Fruit fly (Drosophila melanogaster) whole organism, wandering third instar larva: Measurements from ENCODE around the gene CG8478.

Source experiments
- Abd-B ChIP-seq: fragments of >200 bp; optimal IDR thresholded peaks from 2 replicates; lab custom pipeline; 2017; ENCODE audit warnings: missing biosample characterization, missing genetic modification characterization
- CG32264 ChIP-seq: fragments of 200-800 bp; sonication (Bioruptor generic); optimal IDR thresholded peaks from 2 replicates; lab custom pipeline; 2016; ENCODE audit warnings: missing biosample characterization, missing genetic modification characterization
- CG9705 ChIP-seq: fragments of 200-800 bp; sonication (Bioruptor generic); optimal IDR thresholded peaks from 2 replicates; lab custom pipeline; 2018; ENCODE audit warnings: missing biosample characterization, mild to moderate bottlenecking, missing genetic modification characterization
- CrebA ChIP-seq: fragments of 200-800 bp; sonication (Bioruptor generic); optimal IDR thresholded peaks from 2 replicates; lab custom pipeline; 2016; ENCODE audit warnings: missing biosample characterization, mild to moderate bottlenecking, missing genetic modification characterization, borderline replicate concordance
- Dfd ChIP-seq: fragments of >200 bp; optimal IDR thresholded peaks from 2 replicates; lab custom pipeline; 2017; ENCODE audit warnings: missing biosample characterization, missing genetic modification characterization
- Dif ChIP-seq: fragments of 200-275, 200-300 bp; sonication (Bioruptor generic); optimal IDR thresholded peaks from 2 replicates; lab custom pipeline; 2018; ENCODE audit warnings: missing biosample characterization, missing genetic modification characterization; ENCODE audit not compliant: partially characterized antibody
- GATAd ChIP-seq: sonication (Bioruptor generic); optimal IDR thresholded peaks from 2 replicates; lab custom pipeline; 2016; ENCODE audit warnings: missing biosample characterization, missing genetic modification characterization
- HLH106 ChIP-seq: fragments of 200-800 bp; optimal IDR thresholded peaks from 3 replicates; lab custom pipeline; 2019; ENCODE audit warnings: missing biosample characterization, mild to moderate bottlenecking, missing genetic modification characterization, moderate library complexity
- Hnf4 ChIP-seq: fragments of 200-800 bp; sonication (Bioruptor generic); optimal IDR thresholded peaks from 2 replicates; lab custom pipeline; 2016; ENCODE audit warnings: missing biosample characterization, mild to moderate bottlenecking, missing genetic modification characterization
- Hr78 ChIP-seq: fragments of >200 bp; optimal IDR thresholded peaks from 2 replicates; lab custom pipeline; 2017; ENCODE audit warnings: missing biosample characterization, missing genetic modification characterization
- Hr83 ChIP-seq: fragments of 200-300 bp; sonication (Bioruptor generic); optimal IDR thresholded peaks from 2 replicates; lab custom pipeline; 2016; ENCODE audit warnings: missing biosample characterization, mild to moderate bottlenecking, missing genetic modification characterization, moderate library complexity; ENCODE audit not compliant: poor library complexity, severe bottlenecking
- Jra ChIP-seq: sonication (Bioruptor generic); optimal IDR thresholded peaks from 2 replicates; lab custom pipeline; 2016; ENCODE audit warnings: missing biosample characterization, missing genetic modification characterization
- Mio ChIP-seq: sonication (Bioruptor generic); optimal IDR thresholded peaks from 2 replicates; lab custom pipeline; 2016; ENCODE audit warnings: missing biosample characterization, missing genetic modification characterization
- Myc ChIP-seq: fragments of >200 bp; optimal IDR thresholded peaks from 2 replicates; lab custom pipeline; 2017
- N ChIP-seq: fragments of >200 bp; optimal IDR thresholded peaks from 2 replicates; lab custom pipeline; 2018; ENCODE audit warnings: missing biosample characterization, missing external identifiers, missing genetic modification characterization
- OdsH ChIP-seq: fragments of 200-800 bp; sonication (Bioruptor generic); optimal IDR thresholded peaks from 2 replicates; lab custom pipeline; 2016; ENCODE audit warnings: missing biosample characterization, mild to moderate bottlenecking, missing genetic modification characterization
- Rel ChIP-seq, 2 experiments: fragments of 200-800 bp; sonication (Bioruptor generic) in 1 of 2; optimal IDR thresholded peaks; 2 replicates in 1 of 2; 3 replicates in 1 of 2; lab custom pipeline; 2016 to 2019; ENCODE audit warnings: mild to moderate bottlenecking in 2 of 2, missing biosample characterization in 2 of 2, missing genetic modification characterization in 2 of 2, moderate library complexity in 1 of 2
- Sp1 ChIP-seq: fragments of 200-800 bp; sonication (Bioruptor generic); optimal IDR thresholded peaks from 3 replicates; lab custom pipeline; 2019; ENCODE audit warnings: missing biosample characterization, mild to moderate bottlenecking, missing genetic modification characterization, moderate library complexity
- Vsx2 ChIP-seq: fragments of 200-300, 225-300 bp; sonication (Bioruptor generic); optimal IDR thresholded peaks from 2 replicates; lab custom pipeline; 2018; ENCODE audit warnings: missing biosample characterization, missing genetic modification characterization; ENCODE audit not compliant: partially characterized antibody
- br ChIP-seq: fragments of 200-800 bp; sonication (Bioruptor generic); optimal IDR thresholded peaks from 2 replicates; lab custom pipeline; 2016; ENCODE audit warnings: missing biosample characterization, missing genetic modification characterization
- brk ChIP-seq: fragments of 200-800 bp; sonication (Bioruptor generic); optimal IDR thresholded peaks from 2 replicates; lab custom pipeline; 2016; ENCODE audit warnings: missing biosample characterization, mild to moderate bottlenecking, missing genetic modification characterization
- dl ChIP-seq, 2 experiments: fragments of 175-275, 200-275 bp in 1 of 2; fragments of 200-275 bp in 1 of 2; sonication (Bioruptor generic); optimal IDR thresholded peaks; lab custom pipeline; 2018; ENCODE audit warnings: mild to moderate bottlenecking in 2 of 2, missing biosample characterization in 2 of 2, missing genetic modification characterization in 2 of 2, moderate library complexity in 2 of 2; ENCODE audit not compliant: partially characterized antibody in 2 of 2, insufficient read depth in 1 of 2
- dmrt93B ChIP-seq: fragments of 200-800 bp; sonication (Bioruptor generic); optimal IDR thresholded peaks from 2 replicates; lab custom pipeline; 2018; ENCODE audit warnings: missing biosample characterization, mild to moderate bottlenecking, missing genetic modification characterization
- dsf ChIP-seq: sonication (Bioruptor generic); optimal IDR thresholded peaks from 2 replicates; lab custom pipeline; 2016; ENCODE audit warnings: missing biosample characterization, missing genetic modification characterization, borderline replicate concordance
- ey ChIP-seq: fragments of 200-800 bp; sonication (Bioruptor generic); optimal IDR thresholded peaks from 2 replicates; lab custom pipeline; 2016; ENCODE audit warnings: missing biosample characterization, missing genetic modification characterization
- foxo ChIP-seq, 2 experiments: fragments of 200-800 bp; sonication (Bioruptor generic); optimal IDR thresholded peaks; 2 replicates in 1 of 2; 3 replicates in 1 of 2; lab custom pipeline; 2016 to 2017; ENCODE audit warnings: missing biosample characterization in 2 of 2, missing genetic modification characterization in 2 of 2
- fru ChIP-seq: fragments of 200-800 bp; sonication (Bioruptor generic); optimal IDR thresholded peaks from 3 replicates; lab custom pipeline; 2016; ENCODE audit warnings: missing biosample characterization, mild to moderate bottlenecking, missing genetic modification characterization
- h ChIP-seq: fragments of 200-800 bp; sonication (Bioruptor generic); optimal IDR thresholded peaks from 3 replicates; lab custom pipeline; 2016; ENCODE audit warnings: missing biosample characterization, mild to moderate bottlenecking, missing genetic modification characterization
- jim ChIP-seq: fragments of 175-275, 200-325 bp; sonication (Bioruptor generic); optimal IDR thresholded peaks from 2 replicates; lab custom pipeline; 2016; ENCODE audit warnings: missing biosample characterization, mild to moderate bottlenecking, missing genetic modification characterization
- lola ChIP-seq: fragments of >200 bp; optimal IDR thresholded peaks from 2 replicates; lab custom pipeline; 2017; ENCODE audit warnings: missing biosample characterization, missing genetic modification characterization
- pan ChIP-seq: fragments of >200 bp; optimal IDR thresholded peaks from 2 replicates; lab custom pipeline; 2017
- psq ChIP-seq: fragments of 200-800 bp; sonication (Bioruptor generic); optimal IDR thresholded peaks from 3 replicates; lab custom pipeline; 2017; ENCODE audit warnings: missing biosample characterization, mild to moderate bottlenecking, missing genetic modification characterization, moderate library complexity
- rgr ChIP-seq: fragments of 200-800 bp; sonication (Bioruptor generic); optimal IDR thresholded peaks from 3 replicates; lab custom pipeline; 2016; ENCODE audit warnings: missing biosample characterization, mild to moderate bottlenecking, missing genetic modification characterization
- sage ChIP-seq: fragments of 200-800 bp; sonication (Bioruptor generic); optimal IDR thresholded peaks from 2 replicates; lab custom pipeline; 2016; ENCODE audit warnings: missing biosample characterization, mild to moderate bottlenecking, missing genetic modification characterization
- sv ChIP-seq: fragments of 200-800 bp; sonication (Bioruptor generic); optimal IDR thresholded peaks from 3 replicates; lab custom pipeline; 2016; ENCODE audit warnings: missing biosample characterization, missing genetic modification characterization
- tai ChIP-seq: sonication (Bioruptor generic); optimal IDR thresholded peaks from 2 replicates; lab custom pipeline; 2016; ENCODE audit warnings: missing biosample characterization, missing genetic modification characterization
- usp ChIP-seq: fragments of >200 bp; optimal IDR thresholded peaks from 2 replicates; lab custom pipeline; 2017; ENCODE audit warnings: missing biosample characterization, missing genetic modification characterization
- woc ChIP-seq: sonication (Bioruptor generic); optimal IDR thresholded peaks from 2 replicates; lab custom pipeline; 2016; ENCODE audit warnings: missing biosample characterization, mild to moderate bottlenecking, missing genetic modification characterization

CG8478 gene

dm6 chr3R:9777941-9778360, 14.5 kb downstream of the CG8478 start, which contains the start of gene RpS29:
Gene RpS29 (plus strand): TSS chr3R:9778042.
- no peak for TF ChIP-seq Dfd (GFP tag; lab: Kevin White, UChicago)
- TF ChIP-seq sage (GFP tag; lab: Kevin White, UChicago), result no peak
- TF ChIP-seq HLH106 (tag; lab: Kevin White, UChicago), result peak; percentile 72
- TF ChIP-seq Abd-B (GFP tag; lab: Kevin White, UChicago), result no peak
- TF ChIP-seq rgr, result peak; percentile 87
- TF ChIP-seq N (GFP tag; lab: Kevin White, UChicago), result no peak
- TF ChIP-seq CG32264 (GFP tag; lab: Kevin White, UChicago), result no peak
- peak; percentile 48 for TF ChIP-seq dsf (GFP tag; lab: Kevin White, UChicago)
- TF ChIP-seq Jra (GFP tag; lab: Kevin White, UChicago), result peak; percentile 67
- peak in 1 of 2 experiments; percentile 91 for TF ChIP-seq foxo (GFP tag; optimal IDR thresholded peaks at IDR 0.05; lab: Kevin White, UChicago)
- TF ChIP-seq tai (GFP tag; lab: Kevin White, UChicago), result no peak
- peak; percentile 28 for TF ChIP-seq Dif (GFP tag; lab: Kevin White, UChicago)
- TF ChIP-seq br, result peak; percentile 83
- no peak for TF ChIP-seq woc (GFP tag; lab: Kevin White, UChicago)
- peak; percentile 86 for TF ChIP-seq h (GFP tag; lab: Kevin White, UChicago)
- TF ChIP-seq ey (GFP tag; lab: Kevin White, UChicago), result peak; percentile 77
- no peak for TF ChIP-seq usp
- TF ChIP-seq lola (GFP tag; lab: Kevin White, UChicago), result no peak
- TF ChIP-seq psq, result peak; percentile 68
- TF ChIP-seq OdsH (GFP tag; lab: Kevin White, UChicago), result peak; percentile 73
- TF ChIP-seq fru (GFP tag; lab: Kevin White, UChicago), result peak; percentile 72
- peak; percentile 72 for TF ChIP-seq Sp1 (GFP tag; lab: Kevin White, UChicago)
- TF ChIP-seq CrebA, result no peak
- peak; percentile 74 for TF ChIP-seq dmrt93B
- TF ChIP-seq jim (GFP tag; lab: Kevin White, UChicago), result peak; percentile 92
- no peak for TF ChIP-seq Rel (GFP tag; optimal IDR thresholded peaks at IDR 0.05; lab: Kevin White, UChicago)
- peak; percentile 69 for TF ChIP-seq Rel (tag; optimal IDR thresholded peaks at IDR 0.05; lab: Kevin White, UChicago)
- TF ChIP-seq Vsx2 (GFP tag; lab: Kevin White, UChicago), result no peak
- no peak for TF ChIP-seq dl (GFP tag; optimal IDR thresholded peaks at IDR 0.05; lab: Kevin White, UChicago; ENCODE audit: insufficient read depth in 1 of 2, partially characterized antibody in 2 of 2)
- peak; percentile 84 for TF ChIP-seq Hnf4 (GFP tag; lab: Kevin White, UChicago)
- peak; percentile 83 for TF ChIP-seq sv (GFP tag; lab: Kevin White, UChicago)
- peak; percentile 98 for TF ChIP-seq Hr83 (GFP tag; lab: Kevin White, UChicago)
- peak; percentile 85 for TF ChIP-seq CG9705 (GFP tag; lab: Kevin White, UChicago)
- TF ChIP-seq Myc, result peak; percentile 70
- no peak for TF ChIP-seq pan (lab: Kevin White, UChicago)
- TF ChIP-seq Mio, result no peak
- TF ChIP-seq brk, result no peak
- no peak for TF ChIP-seq GATAd
- no peak for TF ChIP-seq Hr78 (GFP tag; lab: Kevin White, UChicago)

- TF ChIP-seq CrebA, result no peak
- TF ChIP-seq Dif (GFP tag; lab: Kevin White, UChicago), result no peak
- no peak for TF ChIP-seq Abd-B (GFP tag; lab: Kevin White, UChicago)
- no peak for TF ChIP-seq psq
- TF ChIP-seq fru (GFP tag; lab: Kevin White, UChicago), result no peak
Measured at dm6 chr3R:9779764-9780163, 16.3 kb downstream of the CG8478 start, which contains the start of gene CG12947. Gene CG12947 (plus strand): TSS chr3R:9780064.
